Worm (Caenorhabditis elegans) whole organism, early embryonic: ENCODE data around the gene srh-243.

Source experiments
- B0310.2 ChIP-seq: sonication (generic microtip); optimal IDR thresholded peaks from 2 replicates; lab custom pipeline; 2016; ENCODE audit warnings: mild to moderate bottlenecking, missing genetic modification characterization, missing compliant biosample characterization
- F13C5.2 ChIP-seq: sonication (generic microtip); optimal IDR thresholded peaks from 2 replicates; lab custom pipeline; 2017; ENCODE audit warnings: mild to moderate bottlenecking, missing genetic modification characterization, inconsistent platforms, missing compliant biosample characterization
- ama-1 ChIP-seq: fragments of 150-350 bp; optimal IDR thresholded peaks from 2 replicates; lab custom pipeline; 2014
- flt-1 ChIP-seq: fragments of 200-800 bp; sonication (Bioruptor generic); IDR thresholded peaks from 2 replicates; pipeline ENCODE4 v1.3.6; 2022; ENCODE audit warnings: missing genetic modification characterization, missing compliant biosample characterization
- pes-1 ChIP-seq: fragments of 200-800 bp; sonication (Bioruptor generic); IDR thresholded peaks from 2 replicates; pipeline ENCODE4 v1.3.6; 2022; ENCODE audit warnings: missing genetic modification reagents, missing genetic modification characterization, missing compliant biosample characterization
- scrt-1 ChIP-seq: fragments of 200-800 bp; sonication (Bioruptor generic); IDR thresholded peaks from 2 replicates; pipeline ENCODE4 v1.3.6; 2022; ENCODE audit warnings: missing genetic modification characterization, missing compliant biosample characterization
- sea-1 ChIP-seq: fragments of 200-800 bp; sonication (Bioruptor generic); conservative IDR thresholded peaks from 2 replicates; pipeline ENCODE4 v1.3.6; 2022; ENCODE audit warnings: missing genetic modification characterization, missing compliant biosample characterization
- tbx-37 ChIP-seq: fragments of 200-800 bp; sonication (Bioruptor generic); conservative IDR thresholded peaks from 2 replicates; pipeline ENCODE4 v1.3.6; 2022; ENCODE audit warnings: missing genetic modification reagents, missing genetic modification characterization, missing compliant biosample characterization

DNA sequence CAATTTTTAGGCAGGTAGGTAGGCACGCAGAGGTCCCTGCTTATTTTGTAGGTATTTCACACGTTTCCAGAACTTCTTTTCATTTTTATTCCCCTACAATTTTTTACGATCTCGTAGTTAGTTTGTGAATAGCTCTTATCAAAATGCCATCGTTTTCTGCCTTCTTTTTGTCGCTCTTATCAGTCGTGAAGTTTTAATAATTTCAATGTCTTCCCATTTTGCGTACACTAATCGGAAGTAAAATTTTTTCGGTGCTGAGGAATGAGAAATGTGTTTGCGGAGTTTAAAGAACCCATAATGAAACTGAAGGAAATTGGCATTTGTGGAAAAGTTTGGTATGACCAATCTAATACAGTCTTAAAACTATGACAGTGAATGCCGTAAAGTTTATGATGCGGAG, 10.1 kb downstream of the srh-243 start:
- TF ChIP-seq flt-1 (GFP tag; lab: Robert Waterston, UW), result no peak
- no peak for TF ChIP-seq pes-1
- TF ChIP-seq ama-1 (lab: Kevin White, UChicago), result no peak
- TF ChIP-seq F13C5.2 (tag; lab: Kevin White, UChicago), result no peak
- TF ChIP-seq scrt-1 (GFP tag; lab: Robert Waterston, UW), result no peak
- TF ChIP-seq sea-1 (GFP tag; lab: Robert Waterston, UW), result no peak
- TF ChIP-seq B0310.2, result no peak
- no peak for TF ChIP-seq tbx-37
